Worm (Caenorhabditis elegans): Measurements from ENCODE around the gene nas-12.

nas-12 gene

ce11 chrIV:10219208-10219607, 4.6 kb upstream of the nas-12 start, which contains the start of gene qns-1:
qns-1 (minus strand) TSS chrIV:10219308.
- TF ChIP-seq unc-62 (GFP tag; optimal IDR thresholded peaks at IDR 0.05), result no peak

- no peak for TF ChIP-seq unc-62 (GFP tag; optimal IDR thresholded peaks at IDR 0.05)
These were observed 2.6 kb upstream of the nas-12 start, which contains the start of gene tram-1 for ce11 chrIV:10221187-10221586. tram-1 (minus strand) TSS chrIV:10221287.

ce11 chrIV:10222122-10222589, 1.7 kb upstream of the nas-12 start, which contains the start of gene C24F3.2:
C24F3.2 (plus strand) TSS chrIV:10222539.
- no peak for TF ChIP-seq unc-62 (GFP tag; optimal IDR thresholded peaks at IDR 0.05)

ce11 chrIV:10227534-10227933, 3.7 kb downstream of the nas-12 start, which contains the start of gene F01G10.6:
F01G10.6 (minus strand) TSS chrIV:10227634.
- TF ChIP-seq unc-62 (GFP tag; optimal IDR thresholded peaks at IDR 0.05), result no peak

- TF ChIP-seq unc-62 (GFP tag; optimal IDR thresholded peaks at IDR 0.05), result no peak
These were observed 7.1 kb downstream of the nas-12 start, which contains the start of gene F01G10.5 for ce11 chrIV:10230971-10231370. F01G10.5 (minus strand) TSS chrIV:10231071.

ce11 chrIV:10232456-10232855, 8.6 kb downstream of the nas-12 start, which contains the start of gene F01G10.4:
F01G10.4 (minus strand) TSS chrIV:10232556.
- TF ChIP-seq unc-62 (GFP tag; optimal IDR thresholded peaks at IDR 0.05), result no peak

ce11 chrIV:10235279-10235829, 11.5 kb downstream of the nas-12 start, which contains the start of gene ech-9:
ech-9 (minus strand) TSS chrIV:10235329.
- TF ChIP-seq unc-62 (GFP tag; optimal IDR thresholded peaks at IDR 0.05), result no peak

- no peak for TF ChIP-seq unc-62 (GFP tag; optimal IDR thresholded peaks at IDR 0.05)
These were observed 12.3 kb downstream of the nas-12 start for ce11 chrIV:10236106-10236505.

- no peak for TF ChIP-seq unc-62 (GFP tag; optimal IDR thresholded peaks at IDR 0.05)
These were observed 15.2 kb downstream of the nas-12 start, which contains the start of gene ech-8 for ce11 chrIV:10239045-10239444. ech-8 (minus strand) TSS chrIV:10239176.

- no peak for TF ChIP-seq unc-62 (GFP tag; optimal IDR thresholded peaks at IDR 0.05)
These were observed 17.8 kb downstream of the nas-12 start, which contains the start of gene lipl-7 for ce11 chrIV:10241659-10242058. lipl-7 (minus strand) TSS chrIV:10241823.

ce11 chrIV:10242458-10243123, 18.8 kb downstream of the nas-12 start:
- TF ChIP-seq unc-62 (GFP tag; optimal IDR thresholded peaks at IDR 0.05), result no peak

ce11 chrIV:10243276-10243675, 19.5 kb downstream of the nas-12 start, which contains the start of gene tkt-1:
tkt-1 (plus strand) TSS chrIV:10243612.
- TF ChIP-seq unc-62 (GFP tag; optimal IDR thresholded peaks at IDR 0.05), result no peak

- no peak for TF ChIP-seq unc-62 (GFP tag; optimal IDR thresholded peaks at IDR 0.05)
These were observed 21.9 kb downstream of the nas-12 start, which contains the start of gene F01G10.10 for ce11 chrIV:10245666-10246210. F01G10.10 (plus strand) TSS chrIV:10246160.

- no peak for TF ChIP-seq unc-62 (GFP tag; optimal IDR thresholded peaks at IDR 0.05)
These were observed 26.8 kb downstream of the nas-12 start, which contains the start of gene daf-14 for ce11 chrIV:10250577-10251075. daf-14 (plus strand) TSS chrIV:10250627.

ce11 chrIV:10251261-10251660, 27.4 kb downstream of the nas-12 start:
- no peak for TF ChIP-seq unc-62 (GFP tag; optimal IDR thresholded peaks at IDR 0.05)

- TF ChIP-seq unc-62 (GFP tag; optimal IDR thresholded peaks at IDR 0.05), result no peak
These were observed 27.9 kb downstream of the nas-12 start for ce11 chrIV:10251764-10252163.

All from whole organism, dauer.